Worm (Caenorhabditis elegans): ENCODE data around the gene C50E3.6.

- TF ChIP-seq C08G9.2 (tag; optimal IDR thresholded peaks at IDR 0.05) (no peak), ceh-14 (tag; optimal IDR thresholded peaks at IDR 0.05) (no peak), ets-4 (tag; optimal IDR thresholded peaks at IDR 0.05) (no peak), hlh-30 (tag; optimal IDR thresholded peaks at IDR 0.05; ENCODE audit: insufficient read depth) (no peak), pha-4 (tag; optimal IDR thresholded peaks at IDR 0.05) (no peak), pqm-1 (tag; optimal IDR thresholded peaks at IDR 0.05) (no peak), fax-1 (tag; optimal IDR thresholded peaks at IDR 0.05) (no peak), ama-1 (optimal IDR thresholded peaks at IDR 0.05) (no peak), unc-55 (GFP tag; optimal IDR thresholded peaks at IDR 0.05) (no peak), eyg-1 (tag; optimal IDR thresholded peaks at IDR 0.05) (no peak), pros-1 (tag; optimal IDR thresholded peaks at IDR 0.05) (no peak), fkh-10 (GFP tag; optimal IDR thresholded peaks at IDR 0.05) (no peak), ahr-1 (tag; optimal IDR thresholded peaks at IDR 0.05) (no peak), syd-9 (tag; optimal IDR thresholded peaks at IDR 0.05) (no peak)
Observed at ce11 chrV:7635469-7635868, 45.1 kb upstream of the C50E3.6 start, which contains the start of gene srd-29.

All from whole organism, late embryonic.